Worm (Caenorhabditis elegans) whole organism, midembryonic: ENCODE results near the gene cutl-4.

Source experiments
- T22C8.4 ChIP-seq: fragments of 200-800 bp; sonication (Bioruptor generic); IDR thresholded peaks from 2 replicates; pipeline ENCODE4 v1.3.6; 2022; ENCODE audit warnings: missing genetic modification characterization, missing compliant biosample characterization
- klf-2 ChIP-seq: fragments of 200-800 bp; sonication (Bioruptor generic); conservative IDR thresholded peaks from 2 replicates; pipeline ENCODE4 v1.3.6; 2022; ENCODE audit warnings: missing genetic modification reagents, missing genetic modification characterization, missing compliant biosample characterization
- tab-1 ChIP-seq: fragments of 200-800 bp; sonication (Bioruptor generic); IDR thresholded peaks from 2 replicates; pipeline ENCODE4 v1.3.6; 2022; ENCODE audit warnings: missing genetic modification characterization, missing compliant biosample characterization

DNA sequence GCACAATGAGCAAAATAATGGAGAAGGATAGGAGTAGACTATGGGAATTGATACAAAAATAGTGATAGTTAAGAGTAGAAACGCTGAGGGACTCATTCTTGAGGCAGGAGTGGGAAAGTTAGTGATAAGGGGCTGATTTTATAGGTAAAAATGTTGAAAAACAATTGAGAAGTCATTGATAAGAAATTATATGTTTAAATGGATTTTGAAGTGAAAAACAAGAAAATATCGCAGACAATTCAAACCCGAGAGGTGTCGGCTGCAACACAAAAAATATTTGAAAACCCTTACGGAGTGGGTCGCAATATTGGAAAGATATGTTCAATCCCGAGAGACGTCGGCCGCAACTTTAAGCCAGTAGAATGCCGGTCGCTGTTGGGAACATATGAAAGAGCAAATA, 42.9 kb downstream of the cutl-4 start, which contains the start of gene spp-29:
- TF ChIP-seq T22C8.4 (GFP tag; lab: Robert Waterston, UW) (no peak), klf-2 (no peak), tab-1 (GFP tag; lab: Robert Waterston, UW) (no peak)
